Worm (Caenorhabditis elegans): ENCODE measurements around the gene him-8.

ce11 chrIV:10612281-10612680 is 50.6 kb downstream of the him-8 start:
- TF ChIP-seq zip-8 (tag; optimal IDR thresholded peaks at IDR 0.05) (no peak), pha-4 (tag; optimal IDR thresholded peaks at IDR 0.05) (no peak)

Measured in whole organism, mixed stage, embryonic.